Worm (Caenorhabditis elegans) whole organism, midembryonic: ENCODE results near the gene nhr-12.

Source experiments
- T22C8.4 ChIP-seq: fragments of 200-800 bp; sonication (Bioruptor generic); IDR thresholded peaks from 2 replicates; pipeline ENCODE4 v1.3.6; 2022; ENCODE audit warnings: missing genetic modification characterization, missing compliant biosample characterization
- cog-1 ChIP-seq: sonication (generic microtip); optimal IDR thresholded peaks from 2 replicates; lab custom pipeline; 2016; ENCODE audit warnings: missing genetic modification characterization, missing compliant biosample characterization
- flt-1 ChIP-seq: fragments of 200-800 bp; sonication (Bioruptor generic); IDR thresholded peaks from 2 replicates; pipeline ENCODE4 v1.3.6; 2022; ENCODE audit warnings: missing genetic modification characterization, missing compliant biosample characterization
- klf-2 ChIP-seq: fragments of 200-800 bp; sonication (Bioruptor generic); conservative IDR thresholded peaks from 2 replicates; pipeline ENCODE4 v1.3.6; 2022; ENCODE audit warnings: missing genetic modification reagents, missing genetic modification characterization, missing compliant biosample characterization
- med-1 ChIP-seq: sonication (generic microtip); optimal IDR thresholded peaks from 2 replicates; lab custom pipeline; 2017; ENCODE audit warnings: missing genetic modification characterization, mild to moderate bottlenecking, missing compliant biosample characterization, antibody characterized with exemption, missing genetic modification reagents; ENCODE audit not compliant: insufficient read depth
- ref-1 ChIP-seq: fragments of 200-800 bp; sonication (Bioruptor generic); conservative IDR thresholded peaks from 2 replicates; pipeline ENCODE4 v1.3.6; 2022; ENCODE audit warnings: missing genetic modification reagents, missing genetic modification characterization, missing compliant biosample characterization
- tab-1 ChIP-seq: fragments of 200-800 bp; sonication (Bioruptor generic); IDR thresholded peaks from 2 replicates; pipeline ENCODE4 v1.3.6; 2022; ENCODE audit warnings: missing genetic modification characterization, missing compliant biosample characterization
- ztf-23 ChIP-seq: fragments of 200-800 bp; sonication (Bioruptor generic); IDR thresholded peaks from 2 replicates; pipeline ENCODE4 v1.3.6; 2022; ENCODE audit warnings: missing genetic modification reagents, missing genetic modification characterization, missing compliant biosample characterization
- ztf-29 ChIP-seq: fragments of 200-800 bp; sonication (Bioruptor generic); IDR thresholded peaks from 2 replicates; pipeline ENCODE4 v1.3.6; 2022; ENCODE audit warnings: missing genetic modification reagents, missing genetic modification characterization, missing compliant biosample characterization

The nhr-12 gene

ce11 chrV:10036275-10036674, 47.6 kb downstream of the nhr-12 start, which contains the start of gene T06E8.2:
TSS of gene T06E8.2 (minus strand) at chrV:10036413.
- 0 out of 2 replicates have a peak, but pooled peaks have one; percentile 61 for TF ChIP-seq flt-1
- TF ChIP-seq T22C8.4 = no peak

ce11 chrV:10035586-10035985, 48.3 kb downstream of the nhr-12 start:
- TF ChIP-seq klf-2 (GFP tag; lab: Robert Waterston, UW) (no peak), ztf-23 (no peak), tab-1 (GFP tag; lab: Robert Waterston, UW) (no peak), ztf-29 (GFP tag; lab: Robert Waterston, UW) (no peak), ref-1 (no peak), flt-1 (no peak), med-1 (no peak), cog-1 (tag; lab: Kevin White, UChicago) (no peak), T22C8.4 (no peak)
